Worm (Caenorhabditis elegans) whole organism, early embryonic: ENCODE results near the gene wdr-83.

Experiments
- hmg-4 ChIP-seq: fragments of 200-800 bp; sonication (Bioruptor generic); optimal IDR thresholded peaks from 2 replicates; lab custom pipeline; 2018; ENCODE audit warnings: mild to moderate bottlenecking, missing genetic modification characterization, missing compliant biosample characterization
- hnd-1 ChIP-seq: sonication (generic microtip); optimal IDR thresholded peaks from 2 replicates; lab custom pipeline; 2016; ENCODE audit warnings: missing genetic modification characterization, missing compliant biosample characterization

ce11 chrII:5027952-5028351 is 3.6 kb downstream of the wdr-83 start:
- TF ChIP-seq hnd-1 (no peak), hmg-4 (no peak)
